Fruit fly (Drosophila melanogaster) whole organism, adult: ENCODE measurements around the gene teq.
A peak's percentile ranks its signal among the peaks of the same experiment; 100 is the strongest.

Experiments used
- CG11617 ChIP-seq: fragments of 200-800 bp; sonication (Bioruptor generic); optimal IDR thresholded peaks from 2 replicates; lab custom pipeline; 2017; ENCODE audit warnings: mild to moderate bottlenecking, missing biosample characterization, missing genetic modification reagents, missing genetic modification characterization
- CG12768 ChIP-seq: fragments of 200-800 bp; sonication (Bioruptor generic); optimal IDR thresholded peaks from 2 replicates; lab custom pipeline; 2017; ENCODE audit warnings: missing biosample characterization, missing genetic modification characterization, mild to moderate bottlenecking, moderate library complexity, missing genetic modification reagents
- CG14711 ChIP-seq: fragments of 200-800 bp; sonication (Bioruptor generic); optimal IDR thresholded peaks from 2 replicates; lab custom pipeline; 2018; ENCODE audit warnings: missing biosample characterization, mild to moderate bottlenecking, missing genetic modification characterization, moderate library complexity
- CG1620 ChIP-seq: fragments of 200-800 bp; sonication (Bioruptor generic); optimal IDR thresholded peaks from 2 replicates; lab custom pipeline; 2016; ENCODE audit warnings: missing biosample characterization, missing genetic modification characterization
- CG33017 ChIP-seq: fragments of 200-800 bp; sonication (Bioruptor generic); optimal IDR thresholded peaks from 2 replicates; lab custom pipeline; 2018; ENCODE audit warnings: missing biosample characterization, mild to moderate bottlenecking, missing genetic modification characterization, moderate library complexity
- CG5204 ChIP-seq: fragments of 200-800 bp; sonication (Bioruptor generic); optimal IDR thresholded peaks from 2 replicates; lab custom pipeline; 2016; ENCODE audit warnings: missing biosample characterization, missing genetic modification characterization
- CG7045 ChIP-seq: fragments of 200-800 bp; sonication (Bioruptor generic); optimal IDR thresholded peaks from 2 replicates; lab custom pipeline; 2017; ENCODE audit warnings: missing biosample characterization, mild to moderate bottlenecking, missing genetic modification characterization
- CG7101 ChIP-seq: fragments of 200-800 bp; sonication (Bioruptor generic); optimal IDR thresholded peaks from 2 replicates; lab custom pipeline; 2018; ENCODE audit warnings: missing biosample characterization, mild to moderate bottlenecking, missing genetic modification characterization, moderate library complexity
- Clk ChIP-seq: fragments of 200-800 bp; sonication (Bioruptor generic); optimal IDR thresholded peaks from 2 replicates; lab custom pipeline; 2017; ENCODE audit warnings: missing biosample characterization, missing genetic modification characterization
- Crg-1 ChIP-seq: fragments of 200-800 bp; sonication (Bioruptor generic); optimal IDR thresholded peaks from 2 replicates; lab custom pipeline; 2016; ENCODE audit warnings: missing biosample characterization, missing genetic modification characterization
- Hr96 ChIP-seq: fragments of 200-800 bp; sonication (Bioruptor generic); optimal IDR thresholded peaks from 2 replicates; lab custom pipeline; 2016; ENCODE audit warnings: missing biosample characterization, missing genetic modification characterization
- Mnt ChIP-seq: fragments of 200-800 bp; sonication (Bioruptor generic); optimal IDR thresholded peaks from 2 replicates; lab custom pipeline; 2016; ENCODE audit warnings: missing biosample characterization, mild to moderate bottlenecking, missing genetic modification characterization
- bab1 ChIP-seq: fragments of 200-800 bp; sonication (Bioruptor generic); optimal IDR thresholded peaks from 3 replicates; lab custom pipeline; 2019; ENCODE audit warnings: missing biosample characterization, mild to moderate bottlenecking, missing genetic modification characterization, moderate library complexity
- cic ChIP-seq: fragments of 200-800 bp; sonication (Bioruptor generic); optimal IDR thresholded peaks from 2 replicates; lab custom pipeline; 2017; ENCODE audit warnings: missing biosample characterization, mild to moderate bottlenecking, missing genetic modification characterization, moderate library complexity
- cnc ChIP-seq, 2 experiments: fragments of >200 bp; optimal IDR thresholded peaks; 2 replicates each; lab custom pipeline; 2017
- kay ChIP-seq: fragments of 200-800 bp; sonication (Bioruptor generic); peaks from one replicate; lab custom pipeline; 2016; ENCODE audit warnings: missing biosample characterization, missing genetic modification characterization, borderline replicate concordance
- ovo ChIP-seq: fragments of 200-800 bp; sonication (Bioruptor generic); optimal IDR thresholded peaks from 2 replicates; lab custom pipeline; 2016; ENCODE audit warnings: missing biosample characterization, missing genetic modification characterization
- pad ChIP-seq: fragments of 200-800 bp; sonication (Bioruptor generic); optimal IDR thresholded peaks from 3 replicates; lab custom pipeline; 2017; ENCODE audit warnings: missing biosample characterization, missing genetic modification characterization, mild to moderate bottlenecking, moderate library complexity, missing genetic modification reagents
- tj ChIP-seq: fragments of 200-800 bp; sonication (Bioruptor generic); optimal IDR thresholded peaks from 3 replicates; lab custom pipeline; 2017; ENCODE audit warnings: missing biosample characterization, mild to moderate bottlenecking, missing genetic modification characterization, moderate library complexity
- toe ChIP-seq: fragments of 200-800 bp; sonication (Bioruptor generic); optimal IDR thresholded peaks from 2 replicates; lab custom pipeline; 2016; ENCODE audit warnings: missing biosample characterization, missing genetic modification characterization

Gene teq

DNA sequence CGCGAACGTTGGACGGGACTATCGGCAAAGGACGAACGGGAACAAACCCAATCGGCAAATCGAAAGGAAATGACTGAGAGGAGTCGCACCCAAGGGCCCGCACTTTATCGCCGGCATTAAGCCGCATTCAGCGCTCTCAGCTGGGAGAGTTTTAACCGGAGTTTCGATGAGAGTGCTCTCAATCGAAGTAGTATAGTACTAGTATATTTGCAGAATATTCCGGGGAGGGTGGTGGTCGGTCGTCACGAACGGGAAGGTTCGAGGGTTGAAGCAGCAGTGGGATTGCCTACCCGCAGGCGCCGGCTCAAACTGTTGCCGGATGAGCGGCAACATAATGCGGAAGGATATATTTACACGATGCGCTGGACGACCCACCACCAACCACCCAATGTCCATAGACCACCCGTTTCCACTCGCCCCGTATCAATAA is 22.6 kb upstream of the teq start:
- TF ChIP-seq CG7101 (no peak), CG5204 (GFP tag; lab: Kevin White, UChicago) (no peak)

DNA sequence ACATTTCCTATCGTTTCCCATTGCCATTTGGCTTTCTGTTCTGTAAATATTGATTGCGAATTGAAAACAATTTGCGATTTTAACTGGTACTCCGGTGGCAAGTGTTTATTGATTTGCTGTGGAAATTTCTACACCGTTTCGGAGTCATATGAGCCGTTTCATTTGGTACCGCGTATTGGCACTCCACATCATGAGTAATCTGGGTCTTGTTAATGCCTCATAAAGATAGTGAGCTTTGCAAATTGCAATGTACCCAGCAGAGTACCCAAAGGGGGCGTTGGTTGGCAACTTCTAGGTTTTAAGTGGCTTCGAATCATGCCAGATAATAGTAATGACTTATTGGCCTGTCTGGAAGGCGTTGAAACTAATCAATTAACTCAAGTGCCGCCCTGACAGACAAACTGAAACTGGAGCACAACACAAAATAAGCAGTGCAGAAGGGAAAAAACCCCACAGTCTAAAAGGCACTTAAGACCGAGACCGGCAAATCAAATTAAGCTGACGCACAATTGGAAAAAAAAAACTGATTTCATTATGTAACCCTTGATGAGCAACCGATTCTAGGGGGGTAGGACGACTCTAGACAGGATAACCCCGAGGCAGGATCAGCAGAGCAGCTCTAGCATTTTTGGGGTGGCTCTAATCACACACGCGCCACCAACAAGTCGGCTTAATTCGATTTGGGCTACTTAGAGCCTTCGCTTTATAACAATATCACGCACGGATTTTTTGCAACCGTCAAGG is 21.5 kb upstream of the teq start:
- TF ChIP-seq cnc (optimal IDR thresholded peaks at IDR 0.05; lab: Kevin White, UChicago) (no peak), CG1620 (GFP tag; lab: Kevin White, UChicago) (no peak), CG33017 (no peak), CG11617 (GFP tag; lab: Kevin White, UChicago) (no peak), CG12768 (GFP tag; lab: Kevin White, UChicago) (no peak), Mnt (no peak), cic (GFP tag; lab: Kevin White, UChicago) (peak; percentile 65), CG7101 (no peak), tj (no peak), Hr96 (GFP tag; lab: Kevin White, UChicago) (peak; percentile 43), bab1 (GFP tag; lab: Kevin White, UChicago) (no peak), pad (no peak), ovo (GFP tag; lab: Kevin White, UChicago) (no peak), kay (GFP tag; lab: Kevin White, UChicago) (peak; percentile 67)

DNA sequence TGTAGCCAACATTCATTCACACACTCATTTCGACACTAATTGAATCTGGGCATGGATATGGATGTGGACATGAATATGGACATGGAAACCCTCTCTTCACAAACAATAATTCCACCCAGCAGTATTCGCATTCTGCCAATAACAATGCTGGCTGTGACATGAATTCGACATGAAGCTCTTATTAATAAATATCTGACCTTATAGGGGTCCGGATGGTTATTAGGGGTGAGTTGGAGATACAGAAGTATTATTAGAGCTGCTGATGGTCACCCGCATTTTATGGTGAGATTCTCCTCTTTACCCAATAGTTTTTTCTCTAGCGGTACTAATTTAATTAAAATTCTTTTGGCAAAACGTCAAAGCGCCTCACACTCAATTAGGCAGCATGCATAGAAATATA is 20.2 kb upstream of the teq start:
- no peak for TF ChIP-seq Crg-1 (GFP tag; lab: Kevin White, UChicago)
- no peak for TF ChIP-seq CG11617 (GFP tag; lab: Kevin White, UChicago)
- no peak for TF ChIP-seq tj
- no peak for TF ChIP-seq pad
- TF ChIP-seq CG14711 (tag; lab: Kevin White, UChicago) = no peak
- no peak for TF ChIP-seq CG33017
- no peak for TF ChIP-seq CG7101
- TF ChIP-seq Hr96 (GFP tag; lab: Kevin White, UChicago) = no peak
- no peak for TF ChIP-seq CG5204 (GFP tag; lab: Kevin White, UChicago)
- TF ChIP-seq cic (GFP tag; lab: Kevin White, UChicago) = no peak
- TF ChIP-seq bab1 (GFP tag; lab: Kevin White, UChicago) = no peak

DNA sequence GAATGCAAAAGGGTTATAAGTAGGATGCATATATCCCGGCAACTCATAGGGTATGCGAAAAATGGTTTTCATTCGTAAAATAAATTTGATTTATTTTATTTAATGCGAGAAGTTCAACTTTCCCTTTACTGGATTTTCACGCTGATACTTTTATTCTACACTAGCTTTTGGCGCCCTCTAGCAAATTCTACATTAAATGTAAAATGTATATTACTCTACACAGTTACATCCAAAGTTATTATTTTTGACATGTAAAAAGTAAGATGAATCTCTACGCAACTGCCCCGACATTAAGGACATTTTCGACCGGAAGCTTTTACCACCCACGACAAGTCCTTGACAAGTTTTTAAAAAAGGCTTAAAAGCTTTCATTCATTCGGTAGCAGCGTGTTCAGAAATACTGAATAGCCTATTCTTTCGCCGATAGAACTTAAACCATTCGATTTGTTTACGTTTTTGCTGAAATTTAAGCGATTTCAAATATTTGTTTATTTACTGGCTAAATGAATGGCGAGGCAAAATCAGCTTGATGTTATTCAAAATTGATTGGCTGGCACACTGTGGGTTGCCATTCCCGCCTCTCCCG is 19.5 kb upstream of the teq start:
- TF ChIP-seq Clk = no peak

DNA sequence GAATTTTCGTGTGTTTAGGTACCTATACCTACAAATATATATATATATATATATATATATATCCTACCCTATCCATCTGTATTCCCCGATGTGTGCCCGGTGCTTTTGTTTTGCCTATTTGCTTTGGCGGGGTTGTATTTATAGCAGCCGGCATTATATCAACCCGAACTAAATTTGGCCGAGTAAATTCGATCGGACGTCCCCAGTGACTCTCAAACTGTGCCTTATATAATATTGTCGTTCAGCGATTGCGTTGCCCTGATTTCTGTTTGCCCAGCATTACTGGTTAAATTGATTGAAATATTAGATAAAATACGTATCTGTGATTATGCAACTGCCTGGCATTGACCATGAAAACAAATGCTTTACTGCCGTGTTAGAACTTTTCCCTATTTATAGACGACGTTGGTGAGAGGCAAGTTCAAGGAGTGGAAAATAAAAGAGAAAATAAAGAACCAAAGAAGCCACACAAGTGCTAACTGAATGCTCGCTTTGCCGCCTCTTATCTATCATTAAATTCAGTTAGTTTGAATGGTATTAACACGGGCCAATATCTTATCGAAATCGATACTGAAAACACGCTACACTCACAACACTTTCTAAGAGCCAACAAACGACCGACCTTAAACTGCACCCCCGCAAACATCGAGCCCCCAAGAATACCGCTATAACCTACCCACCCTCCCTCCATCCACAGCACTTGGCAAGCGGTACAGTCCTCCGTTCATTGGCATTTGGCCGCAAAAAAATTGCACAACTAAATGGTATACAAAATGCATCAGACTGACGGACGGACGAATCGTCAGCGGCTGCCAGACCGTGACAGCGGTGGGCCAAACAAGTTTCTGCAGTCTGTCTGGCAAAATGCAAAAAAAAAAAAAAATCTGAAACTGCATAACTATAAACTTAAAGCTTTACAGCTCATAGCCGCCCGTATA is 18.3 kb upstream of the teq start:
- peak; percentile 11 for TF ChIP-seq Crg-1 (GFP tag; lab: Kevin White, UChicago)
- no peak for TF ChIP-seq Hr96 (GFP tag; lab: Kevin White, UChicago)
- peak; percentile 60 for TF ChIP-seq Mnt
- TF ChIP-seq CG14711 (tag; lab: Kevin White, UChicago) = peak; percentile 28
- TF ChIP-seq kay (GFP tag; lab: Kevin White, UChicago) = peak; percentile 42
- TF ChIP-seq CG33017 = no peak
- TF ChIP-seq cic (GFP tag; lab: Kevin White, UChicago) = peak; percentile 75
- no peak for TF ChIP-seq CG7045
- TF ChIP-seq Clk = no peak
- no peak for TF ChIP-seq CG1620 (GFP tag; lab: Kevin White, UChicago)
- TF ChIP-seq cnc (optimal IDR thresholded peaks at IDR 0.05; lab: Kevin White, UChicago) = no peak
- TF ChIP-seq bab1 (GFP tag; lab: Kevin White, UChicago) = no peak
- peak; percentile 44 for TF ChIP-seq tj
- TF ChIP-seq pad = no peak
- TF ChIP-seq toe (GFP tag; lab: Kevin White, UChicago) = no peak
- TF ChIP-seq CG5204 (GFP tag; lab: Kevin White, UChicago) = no peak
- TF ChIP-seq CG7101 = peak; percentile 14
- TF ChIP-seq ovo (GFP tag; lab: Kevin White, UChicago) = peak; percentile 94
- peak; percentile 51 for TF ChIP-seq CG11617 (GFP tag; lab: Kevin White, UChicago)
- peak; percentile 11 for TF ChIP-seq CG12768 (GFP tag; lab: Kevin White, UChicago)

DNA sequence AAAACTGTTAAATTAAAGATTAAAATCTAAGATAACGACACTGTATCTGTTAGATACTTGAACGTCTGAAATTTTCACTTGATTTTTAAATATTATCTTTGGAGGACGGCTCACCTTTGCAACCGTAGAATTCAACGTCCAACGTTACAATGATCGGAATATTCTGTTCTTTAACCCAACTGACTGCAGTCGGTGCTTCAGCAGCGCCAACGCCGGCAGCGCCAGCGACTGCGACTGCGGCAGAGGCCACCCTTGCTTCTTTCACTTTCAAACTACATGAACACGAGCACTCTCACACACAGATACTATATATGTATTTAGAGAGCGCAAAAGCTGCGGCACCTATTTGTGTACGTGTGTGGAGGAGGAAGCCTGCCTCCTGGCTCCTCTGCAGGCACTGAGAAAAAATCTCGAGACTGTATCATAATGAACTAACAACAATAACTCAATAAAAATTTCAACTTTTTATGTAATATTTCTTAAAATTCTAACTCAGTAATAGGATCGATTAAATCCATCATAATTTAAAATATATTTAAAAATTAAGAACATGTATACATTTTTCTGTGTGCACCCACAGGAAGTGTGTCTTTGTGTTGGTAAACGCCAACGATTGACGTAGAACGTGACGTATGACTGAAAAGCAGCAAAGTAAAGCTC is 16.9 kb upstream of the teq start:
- peak; percentile 53 for TF ChIP-seq bab1 (GFP tag; lab: Kevin White, UChicago)
- TF ChIP-seq CG5204 (GFP tag; lab: Kevin White, UChicago) = peak; percentile 91
- TF ChIP-seq CG33017 = peak; percentile 98
- peak; percentile 93 for TF ChIP-seq CG14711 (tag; lab: Kevin White, UChicago)
- TF ChIP-seq Hr96 (GFP tag; lab: Kevin White, UChicago) = peak; percentile 80
- TF ChIP-seq CG12768 (GFP tag; lab: Kevin White, UChicago) = peak; percentile 96
- peak; percentile 95 for TF ChIP-seq CG11617 (GFP tag; lab: Kevin White, UChicago)
- TF ChIP-seq cic (GFP tag; lab: Kevin White, UChicago) = peak; percentile 94
- no peak for TF ChIP-seq cnc (optimal IDR thresholded peaks at IDR 0.05; lab: Kevin White, UChicago)
- peak; percentile 97 for TF ChIP-seq CG7045
- TF ChIP-seq Mnt = peak; percentile 82
- TF ChIP-seq ovo (GFP tag; lab: Kevin White, UChicago) = peak; percentile 77
- TF ChIP-seq tj = peak; percentile 77
- peak; percentile 96 for TF ChIP-seq Clk
- TF ChIP-seq pad = peak; percentile 83
- peak; percentile 83 for TF ChIP-seq Crg-1 (GFP tag; lab: Kevin White, UChicago)
- TF ChIP-seq toe (GFP tag; lab: Kevin White, UChicago) = peak; percentile 91
- TF ChIP-seq kay (GFP tag; lab: Kevin White, UChicago) = peak; percentile 93
- peak; percentile 67 for TF ChIP-seq CG1620 (GFP tag; lab: Kevin White, UChicago)
- TF ChIP-seq CG7101 = peak; percentile 97
